Fruit fly (Drosophila melanogaster) whole organism: Measurements from ENCODE around the gene CG12362.

Source experiments
- CG8478 ChIP-seq: fragments of >200 bp; optimal IDR thresholded peaks from 2 replicates; lab custom pipeline; 2018; ENCODE audit warnings: inconsistent platforms
- Dll ChIP-seq: fragments of >200 bp; optimal IDR thresholded peaks from 2 replicates; lab custom pipeline; 2017
- pan ChIP-seq: fragments of >200 bp; optimal IDR thresholded peaks from 2 replicates; lab custom pipeline; 2017
- psq ChIP-seq: fragments of >200 bp; optimal IDR thresholded peaks from 2 replicates; lab custom pipeline; 2017

- TF ChIP-seq psq (lab: Kevin White, UChicago) (no peak), CG8478 (lab: Kevin White, UChicago) (no peak), Dll (lab: Kevin White, UChicago) (no peak), pan (lab: Kevin White, UChicago) (no peak)
These were observed 34.4 kb downstream of the CG12362 start for dm6 chr3L:10446998-10447397.
